Worm (Caenorhabditis elegans): ENCODE data around the gene C37E2.10.

The C37E2.10 gene

ce11 chrX:14223156-14223555 lies 44.4 kb downstream of the C37E2.10 start, which contains the start of gene K06G5.3:
TSS of gene K06G5.3 (minus strand) at chrX:14223256.
- no peak for TF ChIP-seq fos-1 (tag; optimal IDR thresholded peaks at IDR 0.05)
- no peak for TF ChIP-seq hmg-1.1 (GFP tag; IDR thresholded peaks at IDR 0.05)
- no peak for TF ChIP-seq mxl-3 (GFP tag; optimal IDR thresholded peaks at IDR 0.05)

- no peak for TF ChIP-seq madf-9 (GFP tag; conservative IDR thresholded peaks at IDR 0.05)
- no peak for TF ChIP-seq dmd-6 (GFP tag; IDR thresholded peaks at IDR 0.05)
- no peak for TF ChIP-seq ceh-44 (GFP tag; IDR thresholded peaks at IDR 0.05)
- TF ChIP-seq snpc-4 (tag; optimal IDR thresholded peaks at IDR 0.05): no peak
- TF ChIP-seq arid-1 (GFP tag; conservative IDR thresholded peaks at IDR 0.05): no peak
- no peak for TF ChIP-seq fkh-10 (GFP tag; optimal IDR thresholded peaks at IDR 0.05)
- TF ChIP-seq pqm-1 (tag; optimal IDR thresholded peaks at IDR 0.05): no peak
- TF ChIP-seq dpl-1 (GFP tag; optimal IDR thresholded peaks at IDR 0.05): no peak
- TF ChIP-seq lin-38 (GFP tag; IDR thresholded peaks at IDR 0.05): no peak
- no peak for TF ChIP-seq mxl-2 (GFP tag; conservative IDR thresholded peaks at IDR 0.05)
- TF ChIP-seq Y5F2A.4 (GFP tag; optimal IDR thresholded peaks at IDR 0.05): no peak
- no peak for TF ChIP-seq Y48G9A.11 (GFP tag; IDR thresholded peaks at IDR 0.05)
- TF ChIP-seq gei-8 (GFP tag; optimal IDR thresholded peaks at IDR 0.05): no peak
- no peak for TF ChIP-seq F10B5.3 (tag; optimal IDR thresholded peaks at IDR 0.05)
- TF ChIP-seq R02D3.7 (tag; optimal IDR thresholded peaks at IDR 0.05): no peak
- TF ChIP-seq snpc-1.2 (GFP tag; IDR thresholded peaks at IDR 0.05): no peak
Observed at ce11 chrX:14225273-14225672, 46.5 kb downstream of the C37E2.10 start, which contains the start of gene cyp-13B2. TSS of gene cyp-13B2 (plus strand) at chrX:14225573.

- TF ChIP-seq zfp-2 (tag; optimal IDR thresholded peaks at IDR 0.05): no peak
- no peak for TF ChIP-seq dpl-1 (GFP tag; optimal IDR thresholded peaks at IDR 0.05)
- no peak for TF ChIP-seq Y48G9A.11 (GFP tag; IDR thresholded peaks at IDR 0.05)
- TF ChIP-seq arid-1 (GFP tag; conservative IDR thresholded peaks at IDR 0.05): no peak
- no peak for TF ChIP-seq mdl-1 (tag; optimal IDR thresholded peaks at IDR 0.05)
- TF ChIP-seq lin-29 (GFP tag; IDR thresholded peaks at IDR 0.05): no peak
- no peak for TF ChIP-seq Y5F2A.4 (GFP tag; optimal IDR thresholded peaks at IDR 0.05)
- TF ChIP-seq set-16 (GFP tag; IDR thresholded peaks at IDR 0.05): no peak
- TF ChIP-seq ztf-11 (tag; optimal IDR thresholded peaks at IDR 0.05): no peak
- TF ChIP-seq lin-1 (GFP tag; IDR thresholded peaks at IDR 0.05): no peak; the same call in 1 of the 2 replicates
- TF ChIP-seq mxl-3 (GFP tag; optimal IDR thresholded peaks at IDR 0.05): no peak
- TF ChIP-seq nhr-48 (tag; optimal IDR thresholded peaks at IDR 0.05): peak; percentile 20
- TF ChIP-seq egl-27 (tag; optimal IDR thresholded peaks at IDR 0.05): no peak
- TF ChIP-seq egl-43 (GFP tag; IDR thresholded peaks at IDR 0.05): no peak
- TF ChIP-seq fos-1 (tag; optimal IDR thresholded peaks at IDR 0.05): no peak
- TF ChIP-seq F10B5.3 (tag; optimal IDR thresholded peaks at IDR 0.05): no peak
- no peak for TF ChIP-seq lin-39 (tag; optimal IDR thresholded peaks at IDR 0.05)
- no peak for TF ChIP-seq ces-1 (GFP tag; optimal IDR thresholded peaks at IDR 0.05)
- TF ChIP-seq tra-1 (GFP tag; IDR thresholded peaks at IDR 0.05): peak; percentile 48; the same call in 1 of the 2 replicates
- TF ChIP-seq daf-8 (GFP tag; IDR thresholded peaks at IDR 0.05): 0 out of 2 replicates have a peak, but pooled peaks have one; percentile 49
- peak; percentile 48; the same call in 1 of the 2 replicates for TF ChIP-seq Y105C5A.15 (GFP tag; IDR thresholded peaks at IDR 0.05)
- no peak for TF ChIP-seq nhr-42 (GFP tag; IDR thresholded peaks at IDR 0.05)
- peak; percentile 42 for TF ChIP-seq nhr-102 (tag; optimal IDR thresholded peaks at IDR 0.05)
- no peak for TF ChIP-seq ama-1 (optimal IDR thresholded peaks at IDR 0.05)
- TF ChIP-seq saeg-2 (GFP tag; IDR thresholded peaks at IDR 0.05): no peak
- no peak for TF ChIP-seq madf-9 (GFP tag; conservative IDR thresholded peaks at IDR 0.05)
- no peak for TF ChIP-seq daf-12 (tag; optimal IDR thresholded peaks at IDR 0.05)
- TF ChIP-seq mep-1 (tag; optimal IDR thresholded peaks at IDR 0.05): no peak
- no peak for TF ChIP-seq aha-1 (tag)
- TF ChIP-seq ceh-62 (tag; optimal IDR thresholded peaks at IDR 0.05): no peak
- no peak for TF ChIP-seq daf-19 (GFP tag; conservative IDR thresholded peaks at IDR 0.05)
- no peak for TF ChIP-seq nhr-76 (tag; optimal IDR thresholded peaks at IDR 0.05)
- no peak for TF ChIP-seq aly-2 (tag; optimal IDR thresholded peaks at IDR 0.05)
- TF ChIP-seq ceh-44 (GFP tag; IDR thresholded peaks at IDR 0.05): peak; percentile 76; the same call in 1 of the 2 replicates
- peak; percentile 61 for TF ChIP-seq lin-13 (GFP tag; optimal IDR thresholded peaks at IDR 0.05)
- no peak for TF ChIP-seq mes-2 (tag; optimal IDR thresholded peaks at IDR 0.05; ENCODE audit: poor library complexity, severe bottlenecking)
- no peak for TF ChIP-seq Y75B8A.6 (GFP tag; IDR thresholded peaks at IDR 0.05)
- TF ChIP-seq hlh-11 (tag; optimal IDR thresholded peaks at IDR 0.05): no peak
Observed at ce11 chrX:14228764-14229163, 50.0 kb downstream of the C37E2.10 start.

Measured in whole organism, L4 larva.